Worm (Caenorhabditis elegans) whole organism, L2 larva: ENCODE data around the gene R13H4.2.

Source experiments
- F13H6.1 ChIP-seq: sonication (generic microtip); optimal IDR thresholded peaks from 2 replicates; lab custom pipeline; 2016; ENCODE audit warnings: missing genetic modification characterization, missing compliant biosample characterization
- Y55F3AM.14 ChIP-seq: fragments of 200-800 bp; sonication (Bioruptor generic); optimal IDR thresholded peaks from 2 replicates; lab custom pipeline; 2018; ENCODE audit warnings: mild to moderate bottlenecking, missing genetic modification characterization, missing compliant biosample characterization
- ZK546.5 ChIP-seq: sonication (generic microtip); optimal IDR thresholded peaks from 2 replicates; lab custom pipeline; 2017; ENCODE audit warnings: missing biosample characterization, missing genetic modification characterization
- alr-1 ChIP-seq: fragments of 150-350 bp; optimal IDR thresholded peaks from 2 replicates; lab custom pipeline; 2014; ENCODE audit warnings: missing biosample characterization, missing genetic modification characterization
- aly-2 ChIP-seq: fragments of 150-350 bp; optimal IDR thresholded peaks from 2 replicates; lab custom pipeline; 2014; ENCODE audit warnings: missing biosample characterization, missing genetic modification characterization
- ama-1 ChIP-seq: fragments of 150-350 bp; optimal IDR thresholded peaks from 2 replicates; lab custom pipeline; 2018; ENCODE audit warnings: inconsistent platforms
- blmp-1 ChIP-seq: sonication (generic microtip); optimal IDR thresholded peaks from 2 replicates; lab custom pipeline; 2017; ENCODE audit warnings: missing genetic modification characterization, mild to moderate bottlenecking, missing compliant biosample characterization, antibody characterized with exemption, moderate library complexity; ENCODE audit not compliant: insufficient read depth
- dmd-4 ChIP-seq: sonication (generic microtip); optimal IDR thresholded peaks from 2 replicates; lab custom pipeline; 2017; ENCODE audit warnings: missing biosample characterization, missing genetic modification characterization
- elt-1 ChIP-seq: fragments of 150-350 bp; optimal IDR thresholded peaks from 2 replicates; lab custom pipeline; 2014; ENCODE audit warnings: missing biosample characterization, missing genetic modification characterization
- elt-3 ChIP-seq: sonication (generic microtip); optimal IDR thresholded peaks from 2 replicates; lab custom pipeline; 2017; ENCODE audit warnings: missing biosample characterization, missing genetic modification characterization
- gmeb-1 ChIP-seq: fragments of 150-350 bp; optimal IDR thresholded peaks from 2 replicates; lab custom pipeline; 2014; ENCODE audit warnings: missing biosample characterization, missing genetic modification characterization
- lin-11 ChIP-seq: fragments of 150-350 bp; sonication (generic microtip); optimal IDR thresholded peaks from 2 replicates; lab custom pipeline; 2014; ENCODE audit warnings: missing biosample characterization, missing genetic modification characterization, inconsistent platforms, mixed read lengths
- lin-13 ChIP-seq: fragments of 150-350 bp; optimal IDR thresholded peaks from 2 replicates; lab custom pipeline; 2014; ENCODE audit warnings: missing biosample characterization, missing genetic modification reagents, missing genetic modification characterization
- lin-39 ChIP-seq: fragments of 150-350 bp; optimal IDR thresholded peaks from 2 replicates; lab custom pipeline; 2014; ENCODE audit warnings: missing biosample characterization, missing genetic modification reagents, missing genetic modification characterization
- lsy-2 ChIP-seq, 2 experiments: fragments of 150-350 bp in 1 of 2; sonication (generic microtip) in 1 of 2; optimal IDR thresholded peaks; 2 replicates each; lab custom pipeline; 2014 to 2017; ENCODE audit warnings: missing biosample characterization in 2 of 2, missing genetic modification characterization in 2 of 2
- mab-5 ChIP-seq: fragments of 150-350 bp; optimal IDR thresholded peaks from 2 replicates; lab custom pipeline; 2014; ENCODE audit warnings: missing biosample characterization, missing genetic modification characterization
- mbf-1 ChIP-seq: sonication (generic microtip); optimal IDR thresholded peaks from 2 replicates; lab custom pipeline; 2017; ENCODE audit warnings: missing biosample characterization, missing genetic modification characterization
- nhr-10 ChIP-seq: sonication (generic microtip); optimal IDR thresholded peaks from 2 replicates; lab custom pipeline; 2017; ENCODE audit warnings: missing biosample characterization, missing genetic modification characterization
- nhr-11 ChIP-seq: fragments of 150-350 bp; optimal IDR thresholded peaks from 2 replicates; lab custom pipeline; 2014; ENCODE audit warnings: missing biosample characterization, missing genetic modification characterization
- nhr-12 ChIP-seq: fragments of 150-350 bp; optimal IDR thresholded peaks from 2 replicates; lab custom pipeline; 2014; ENCODE audit warnings: missing biosample characterization, missing genetic modification characterization
- nhr-129 ChIP-seq: fragments of 150-350 bp; optimal IDR thresholded peaks from 2 replicates; lab custom pipeline; 2014; ENCODE audit warnings: missing biosample characterization, missing genetic modification characterization
- nhr-21 ChIP-seq: fragments of 150-350 bp; optimal IDR thresholded peaks from 2 replicates; lab custom pipeline; 2014; ENCODE audit warnings: missing biosample characterization, missing genetic modification characterization
- nhr-23 ChIP-seq: fragments of 150-350 bp; optimal IDR thresholded peaks from 2 replicates; lab custom pipeline; 2014; ENCODE audit warnings: missing biosample characterization, missing genetic modification reagents, missing genetic modification characterization
- nhr-237 ChIP-seq: fragments of 150-350 bp; optimal IDR thresholded peaks from 2 replicates; lab custom pipeline; 2014; ENCODE audit warnings: missing biosample characterization, missing genetic modification characterization
- nhr-77 ChIP-seq: fragments of 150-350 bp; optimal IDR thresholded peaks from 2 replicates; lab custom pipeline; 2014; ENCODE audit warnings: missing biosample characterization, missing genetic modification characterization
- peb-1 ChIP-seq: fragments of 150-350 bp; optimal IDR thresholded peaks from 2 replicates; lab custom pipeline; 2014; ENCODE audit warnings: missing biosample characterization, missing genetic modification characterization
- sem-4 ChIP-seq: fragments of 150-350 bp; optimal IDR thresholded peaks from 2 replicates; lab custom pipeline; 2014; ENCODE audit warnings: missing biosample characterization, missing genetic modification reagents, missing genetic modification characterization
- sma-9 ChIP-seq, 2 experiments: fragments of 150-350 bp in 1 of 2; sonication (generic microtip) in 1 of 2; optimal IDR thresholded peaks; 2 replicates each; lab custom pipeline; 2014 to 2016; ENCODE audit warnings: missing genetic modification characterization in 2 of 2, mild to moderate bottlenecking in 1 of 2, missing biosample characterization in 1 of 2, missing compliant biosample characterization in 1 of 2, missing genetic modification reagents in 1 of 2, moderate library complexity in 1 of 2
- snpc-4 ChIP-seq: fragments of 150-350 bp; optimal IDR thresholded peaks from 2 replicates; lab custom pipeline; 2014; ENCODE audit warnings: missing biosample characterization, missing genetic modification characterization
- unc-39 ChIP-seq: fragments of 150-350 bp; optimal IDR thresholded peaks from 2 replicates; lab custom pipeline; 2014; ENCODE audit warnings: missing biosample characterization, missing genetic modification characterization
- unc-55 ChIP-seq: fragments of 150-350 bp; sonication (generic microtip); optimal IDR thresholded peaks from 3 replicates; lab custom pipeline; 2014; ENCODE audit warnings: missing biosample characterization, missing genetic modification reagents, missing genetic modification characterization
- unc-62 ChIP-seq: fragments of 150-350 bp; optimal IDR thresholded peaks from 2 replicates; lab custom pipeline; 2014; ENCODE audit warnings: missing biosample characterization, missing genetic modification reagents, missing genetic modification characterization
- zag-1 ChIP-seq: fragments of 150-350 bp; optimal IDR thresholded peaks from 2 replicates; lab custom pipeline; 2014; ENCODE audit warnings: missing biosample characterization, missing genetic modification characterization
- ztf-1 ChIP-seq: fragments of 200-800 bp; sonication (Bioruptor generic); conservative IDR thresholded peaks from 2 replicates; pipeline ENCODE4 v1.3.6; 2022; ENCODE audit warnings: missing genetic modification characterization, missing compliant biosample characterization

Gene R13H4.2

ce11 chrV:11836073-11836472 lies at the start of gene R13H4.2:
TSS of gene R13H4.2 (plus strand) at chrV:11836391.
- no peak for TF ChIP-seq aly-2 (tag; lab: Kevin White, UChicago)
- TF ChIP-seq lin-39 = no peak
- peak; percentile 18 for TF ChIP-seq nhr-129 (tag; lab: Kevin White, UChicago)
- no peak for TF ChIP-seq nhr-10
- no peak for TF ChIP-seq sem-4 (tag; lab: Kevin White, UChicago)
- TF ChIP-seq F13H6.1 (tag; lab: Kevin White, UChicago) = peak; percentile 36
- no peak for TF ChIP-seq nhr-23 (tag; lab: Kevin White, UChicago)
- TF ChIP-seq sma-9 (GFP tag; optimal IDR thresholded peaks at IDR 0.05; lab: Kevin White, UChicago) = peak; percentile 15
- no peak for TF ChIP-seq sma-9 (tag; optimal IDR thresholded peaks at IDR 0.05; lab: Kevin White, UChicago)
- TF ChIP-seq Y55F3AM.14 (GFP tag; lab: Kevin White, UChicago) = no peak
- no peak for TF ChIP-seq zag-1
- no peak for TF ChIP-seq nhr-21
- TF ChIP-seq ama-1 (lab: Kevin White, UChicago) = no peak
- peak in 1 of 2 experiments; percentile 22 for TF ChIP-seq lsy-2 (tag; optimal IDR thresholded peaks at IDR 0.05; lab: Kevin White, UChicago)
- TF ChIP-seq mab-5 (tag; lab: Kevin White, UChicago) = no peak
- no peak for TF ChIP-seq lin-13 (GFP tag; lab: Kevin White, UChicago)
- no peak for TF ChIP-seq mbf-1 (tag; lab: Kevin White, UChicago)
- TF ChIP-seq nhr-77 (tag; lab: Kevin White, UChicago) = no peak

DNA sequence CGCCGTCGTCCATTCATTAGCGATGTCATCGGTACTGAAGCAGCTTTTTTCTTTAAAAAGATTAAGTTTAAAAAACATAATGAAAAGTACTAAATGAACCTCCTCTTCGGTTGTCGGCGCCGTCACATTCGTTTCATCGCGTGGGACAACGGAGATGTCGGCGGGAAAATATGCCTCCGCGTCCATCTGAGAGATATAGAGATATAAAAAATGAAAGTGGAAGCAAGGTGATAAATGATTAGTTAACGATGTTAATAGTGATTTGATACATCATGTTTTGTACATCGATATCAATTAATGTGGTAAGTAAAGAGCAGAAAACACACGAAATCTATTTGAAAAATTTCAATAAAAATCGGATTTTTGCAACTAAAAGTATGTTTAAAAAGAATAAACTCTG lies 48.9 kb upstream of the R13H4.2 start, which contains the start of gene F55A11.7:
F55A11.7 (minus strand) TSS at position 186 of the 400 bp plus-strand sequence.
- TF ChIP-seq elt-3 (tag; lab: Kevin White, UChicago) = no peak
- TF ChIP-seq ztf-1 (GFP tag; lab: Robert Waterston, UW) = no peak
- TF ChIP-seq nhr-23 (tag; lab: Kevin White, UChicago) = no peak

- TF ChIP-seq nhr-129 (tag; lab: Kevin White, UChicago) (no peak), nhr-10 (no peak), dmd-4 (tag; lab: Kevin White, UChicago) (no peak), peb-1 (no peak), ZK546.5 (tag; lab: Kevin White, UChicago) (no peak), unc-39 (tag; lab: Kevin White, UChicago) (no peak), lin-11 (tag; lab: Kevin White, UChicago) (no peak), mab-5 (tag; lab: Kevin White, UChicago) (no peak), unc-55 (GFP tag; lab: Kevin White, UChicago) (no peak), aly-2 (tag; lab: Kevin White, UChicago) (no peak), elt-1 (tag; lab: Kevin White, UChicago) (no peak), nhr-77 (tag; lab: Kevin White, UChicago) (no peak), nhr-11 (no peak), F13H6.1 (tag; lab: Kevin White, UChicago) (no peak), elt-3 (tag; lab: Kevin White, UChicago) (no peak)
Measured at ce11 chrV:11787742-11788238, 48.4 kb upstream of the R13H4.2 start, which contains the start of gene F55A11.8. TSS of gene F55A11.8 (plus strand) at chrV:11788188.

DNA sequence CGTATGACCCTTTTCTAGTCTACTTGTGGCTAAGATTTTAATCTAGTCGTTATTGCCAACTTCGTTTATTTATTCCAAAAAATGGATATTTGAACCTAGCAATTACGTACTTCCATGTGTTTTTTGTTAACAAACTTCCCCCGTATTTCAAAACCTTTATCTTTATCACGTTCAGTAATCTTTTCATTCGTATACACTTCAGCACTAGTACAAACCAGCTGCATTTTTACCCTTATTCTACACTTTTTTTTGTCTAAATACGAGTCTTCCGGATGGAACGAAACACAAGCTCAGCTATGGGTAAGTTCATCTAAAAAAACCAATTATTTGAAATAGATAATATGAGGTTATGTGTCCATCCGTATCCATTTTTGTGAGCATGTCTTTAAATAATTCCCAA lies 46.7 kb upstream of the R13H4.2 start, which contains the start of gene D2023.1:
D2023.1 (plus strand) TSS at position 77 of the 400 bp plus-strand sequence.
- TF ChIP-seq nhr-10 (no peak), nhr-129 (tag; lab: Kevin White, UChicago) (no peak), mab-5 (tag; lab: Kevin White, UChicago) (no peak), nhr-77 (tag; lab: Kevin White, UChicago) (no peak), aly-2 (tag; lab: Kevin White, UChicago) (no peak), alr-1 (no peak), nhr-21 (no peak), lin-13 (GFP tag; lab: Kevin White, UChicago) (no peak), gmeb-1 (tag; lab: Kevin White, UChicago) (no peak), nhr-12 (tag; lab: Kevin White, UChicago) (no peak), unc-55 (GFP tag; lab: Kevin White, UChicago) (no peak), nhr-237 (tag; lab: Kevin White, UChicago) (no peak), unc-62 (GFP tag; lab: Kevin White, UChicago) (no peak), snpc-4 (no peak), blmp-1 (tag; lab: Kevin White, UChicago) (no peak), lin-39 (no peak), F13H6.1 (tag; lab: Kevin White, UChicago) (no peak), dmd-4 (tag; lab: Kevin White, UChicago) (no peak), mbf-1 (tag; lab: Kevin White, UChicago) (no peak), ztf-1 (GFP tag; lab: Robert Waterston, UW) (no peak)
